Worm (Caenorhabditis elegans) whole organism, L1 larva: ENCODE results near the gene R04B5.11.

Experiments used
- ama-1 ChIP-seq: fragments of 150-350 bp; optimal IDR thresholded peaks from 2 replicates; lab custom pipeline; 2014
- ceh-82 ChIP-seq, 3 experiments: fragments of 150-350 bp in 1 of 3; sonication (generic microtip) in 2 of 3; optimal IDR thresholded peaks; 2 replicates each; lab custom pipeline; 2014 to 2017; ENCODE audit warnings: missing biosample characterization in 3 of 3, missing genetic modification characterization in 3 of 3
- dsc-1 ChIP-seq: sonication (generic microtip); optimal IDR thresholded peaks from 2 replicates; lab custom pipeline; 2016; ENCODE audit warnings: mild to moderate bottlenecking, missing genetic modification characterization, missing compliant biosample characterization
- fos-1 ChIP-seq: fragments of 150-350 bp; optimal IDR thresholded peaks from 2 replicates; lab custom pipeline; 2014; ENCODE audit warnings: missing biosample characterization, missing genetic modification characterization
- lin-14 ChIP-seq: fragments of 200-800 bp; sonication (Bioruptor generic); optimal IDR thresholded peaks from 2 replicates; lab custom pipeline; 2018; ENCODE audit warnings: mild to moderate bottlenecking, missing genetic modification characterization, moderate library complexity, missing compliant biosample characterization
- lir-3 ChIP-seq: sonication (generic microtip); optimal IDR thresholded peaks from 2 replicates; lab custom pipeline; 2016; ENCODE audit warnings: mild to moderate bottlenecking, missing genetic modification characterization, moderate library complexity, missing compliant biosample characterization; ENCODE audit not compliant: poor library complexity
- nhr-47 ChIP-seq: sonication (generic microtip); optimal IDR thresholded peaks from 2 replicates; lab custom pipeline; 2016; ENCODE audit warnings: mild to moderate bottlenecking, missing genetic modification characterization, moderate library complexity, missing compliant biosample characterization
- nhr-77 ChIP-seq: fragments of 150-350 bp; optimal IDR thresholded peaks from 2 replicates; lab custom pipeline; 2014; ENCODE audit warnings: missing biosample characterization, missing genetic modification characterization
- unc-62 ChIP-seq: fragments of 150-350 bp; optimal IDR thresholded peaks from 2 replicates; lab custom pipeline; 2014; ENCODE audit warnings: missing biosample characterization, missing genetic modification reagents, missing genetic modification characterization

- TF ChIP-seq ama-1: no peak
- no peak for TF ChIP-seq fos-1 (tag; lab: Kevin White, UChicago)
- no peak for TF ChIP-seq dsc-1 (tag; lab: Kevin White, UChicago)
- TF ChIP-seq nhr-77 (tag; lab: Kevin White, UChicago): no peak
- TF ChIP-seq lir-3 (tag; lab: Kevin White, UChicago): no peak
- TF ChIP-seq ceh-82 (tag; optimal IDR thresholded peaks at IDR 0.05; lab: Kevin White, UChicago): no peak
- no peak for TF ChIP-seq nhr-47 (tag; lab: Kevin White, UChicago)
- TF ChIP-seq unc-62 (GFP tag; lab: Kevin White, UChicago): no peak
- TF ChIP-seq lin-14 (GFP tag; lab: Kevin White, UChicago): no peak
Observed at ce11 chrV:10070541-10070940, 20.5 kb downstream of the R04B5.11 start, which contains the start of gene nhr-192.
